Worm (Caenorhabditis elegans) whole organism, L2 larva: ENCODE results near the gene F10E7.2.

Source experiments
- alr-1 ChIP-seq: fragments of 150-350 bp; optimal IDR thresholded peaks from 2 replicates; lab custom pipeline; 2014; ENCODE audit warnings: missing biosample characterization, missing genetic modification characterization
- ceh-82 ChIP-seq: fragments of 150-350 bp; optimal IDR thresholded peaks from 2 replicates; lab custom pipeline; 2014; ENCODE audit warnings: missing biosample characterization, missing genetic modification characterization
- elt-3 ChIP-seq: sonication (generic microtip); optimal IDR thresholded peaks from 2 replicates; lab custom pipeline; 2017; ENCODE audit warnings: missing biosample characterization, missing genetic modification characterization
- lin-39 ChIP-seq: fragments of 150-350 bp; optimal IDR thresholded peaks from 2 replicates; lab custom pipeline; 2014; ENCODE audit warnings: missing biosample characterization, missing genetic modification reagents, missing genetic modification characterization
- mab-5 ChIP-seq: fragments of 150-350 bp; optimal IDR thresholded peaks from 2 replicates; lab custom pipeline; 2014; ENCODE audit warnings: missing biosample characterization, missing genetic modification characterization
- nhr-21 ChIP-seq: fragments of 150-350 bp; optimal IDR thresholded peaks from 2 replicates; lab custom pipeline; 2014; ENCODE audit warnings: missing biosample characterization, missing genetic modification characterization
- nhr-23 ChIP-seq: fragments of 150-350 bp; optimal IDR thresholded peaks from 2 replicates; lab custom pipeline; 2014; ENCODE audit warnings: missing biosample characterization, missing genetic modification reagents, missing genetic modification characterization
- sem-4 ChIP-seq: fragments of 150-350 bp; optimal IDR thresholded peaks from 2 replicates; lab custom pipeline; 2014; ENCODE audit warnings: missing biosample characterization, missing genetic modification reagents, missing genetic modification characterization
- zag-1 ChIP-seq: fragments of 150-350 bp; optimal IDR thresholded peaks from 2 replicates; lab custom pipeline; 2014; ENCODE audit warnings: missing biosample characterization, missing genetic modification characterization

F10E7.2 gene

ce11 chrII:7171305-7171998 lies 49.4 kb downstream of the F10E7.2 start, which contains the start of gene dyf-13:
dyf-13 (minus strand) TSS chrII:7171355.
- TF ChIP-seq elt-3 (tag; lab: Kevin White, UChicago) (no peak), nhr-23 (no peak), lin-39 (no peak), zag-1 (tag; lab: Kevin White, UChicago) (no peak), alr-1 (tag; lab: Kevin White, UChicago) (no peak), ceh-82 (tag; lab: Kevin White, UChicago) (no peak), mab-5 (tag; lab: Kevin White, UChicago) (no peak), sem-4 (no peak), nhr-21 (no peak)
